Fruit fly (Drosophila melanogaster) whole organism, wandering third instar larva: ENCODE measurements around the gene CG34456.

Source experiments
- Abd-B ChIP-seq: fragments of >200 bp; optimal IDR thresholded peaks from 2 replicates; lab custom pipeline; 2017; ENCODE audit warnings: missing biosample characterization, missing genetic modification characterization
- CG32264 ChIP-seq: fragments of 200-800 bp; sonication (Bioruptor generic); optimal IDR thresholded peaks from 2 replicates; lab custom pipeline; 2016; ENCODE audit warnings: missing biosample characterization, missing genetic modification characterization
- CG9705 ChIP-seq: fragments of 200-800 bp; sonication (Bioruptor generic); optimal IDR thresholded peaks from 2 replicates; lab custom pipeline; 2018; ENCODE audit warnings: missing biosample characterization, mild to moderate bottlenecking, missing genetic modification characterization
- CrebA ChIP-seq: fragments of 200-800 bp; sonication (Bioruptor generic); optimal IDR thresholded peaks from 2 replicates; lab custom pipeline; 2016; ENCODE audit warnings: missing biosample characterization, mild to moderate bottlenecking, missing genetic modification characterization, borderline replicate concordance
- Dfd ChIP-seq: fragments of >200 bp; optimal IDR thresholded peaks from 2 replicates; lab custom pipeline; 2017; ENCODE audit warnings: missing biosample characterization, missing genetic modification characterization
- Dif ChIP-seq: fragments of 200-275, 200-300 bp; sonication (Bioruptor generic); optimal IDR thresholded peaks from 2 replicates; lab custom pipeline; 2018; ENCODE audit warnings: missing biosample characterization, missing genetic modification characterization; ENCODE audit not compliant: partially characterized antibody
- GATAd ChIP-seq: sonication (Bioruptor generic); optimal IDR thresholded peaks from 2 replicates; lab custom pipeline; 2016; ENCODE audit warnings: missing biosample characterization, missing genetic modification characterization
- HLH106 ChIP-seq: fragments of 200-800 bp; optimal IDR thresholded peaks from 3 replicates; lab custom pipeline; 2019; ENCODE audit warnings: missing biosample characterization, mild to moderate bottlenecking, missing genetic modification characterization, moderate library complexity
- Hnf4 ChIP-seq: fragments of 200-800 bp; sonication (Bioruptor generic); optimal IDR thresholded peaks from 2 replicates; lab custom pipeline; 2016; ENCODE audit warnings: missing biosample characterization, mild to moderate bottlenecking, missing genetic modification characterization
- Hr78 ChIP-seq: fragments of >200 bp; optimal IDR thresholded peaks from 2 replicates; lab custom pipeline; 2017; ENCODE audit warnings: missing biosample characterization, missing genetic modification characterization
- Hr83 ChIP-seq: fragments of 200-300 bp; sonication (Bioruptor generic); optimal IDR thresholded peaks from 2 replicates; lab custom pipeline; 2016; ENCODE audit warnings: missing biosample characterization, mild to moderate bottlenecking, missing genetic modification characterization, moderate library complexity; ENCODE audit not compliant: poor library complexity, severe bottlenecking
- Jra ChIP-seq: sonication (Bioruptor generic); optimal IDR thresholded peaks from 2 replicates; lab custom pipeline; 2016; ENCODE audit warnings: missing biosample characterization, missing genetic modification characterization
- Mio ChIP-seq: sonication (Bioruptor generic); optimal IDR thresholded peaks from 2 replicates; lab custom pipeline; 2016; ENCODE audit warnings: missing biosample characterization, missing genetic modification characterization
- Myc ChIP-seq: fragments of >200 bp; optimal IDR thresholded peaks from 2 replicates; lab custom pipeline; 2017
- N ChIP-seq: fragments of >200 bp; optimal IDR thresholded peaks from 2 replicates; lab custom pipeline; 2018; ENCODE audit warnings: missing biosample characterization, missing external identifiers, missing genetic modification characterization
- OdsH ChIP-seq: fragments of 200-800 bp; sonication (Bioruptor generic); optimal IDR thresholded peaks from 2 replicates; lab custom pipeline; 2016; ENCODE audit warnings: missing biosample characterization, mild to moderate bottlenecking, missing genetic modification characterization
- Rel ChIP-seq, 2 experiments: fragments of 200-800 bp; sonication (Bioruptor generic) in 1 of 2; optimal IDR thresholded peaks; 2 replicates in 1 of 2; 3 replicates in 1 of 2; lab custom pipeline; 2016 to 2019; ENCODE audit warnings: mild to moderate bottlenecking in 2 of 2, missing biosample characterization in 2 of 2, missing genetic modification characterization in 2 of 2, moderate library complexity in 1 of 2
- Sp1 ChIP-seq: fragments of 200-800 bp; sonication (Bioruptor generic); optimal IDR thresholded peaks from 3 replicates; lab custom pipeline; 2019; ENCODE audit warnings: missing biosample characterization, mild to moderate bottlenecking, missing genetic modification characterization, moderate library complexity
- Vsx2 ChIP-seq: fragments of 200-300, 225-300 bp; sonication (Bioruptor generic); optimal IDR thresholded peaks from 2 replicates; lab custom pipeline; 2018; ENCODE audit warnings: missing biosample characterization, missing genetic modification characterization; ENCODE audit not compliant: partially characterized antibody
- br ChIP-seq: fragments of 200-800 bp; sonication (Bioruptor generic); optimal IDR thresholded peaks from 2 replicates; lab custom pipeline; 2016; ENCODE audit warnings: missing biosample characterization, missing genetic modification characterization
- brk ChIP-seq: fragments of 200-800 bp; sonication (Bioruptor generic); optimal IDR thresholded peaks from 2 replicates; lab custom pipeline; 2016; ENCODE audit warnings: missing biosample characterization, mild to moderate bottlenecking, missing genetic modification characterization
- dl ChIP-seq, 2 experiments: fragments of 175-275, 200-275 bp in 1 of 2; fragments of 200-275 bp in 1 of 2; sonication (Bioruptor generic); optimal IDR thresholded peaks; lab custom pipeline; 2018; ENCODE audit warnings: mild to moderate bottlenecking in 2 of 2, missing biosample characterization in 2 of 2, missing genetic modification characterization in 2 of 2, moderate library complexity in 2 of 2; ENCODE audit not compliant: partially characterized antibody in 2 of 2, insufficient read depth in 1 of 2
- dmrt93B ChIP-seq: fragments of 200-800 bp; sonication (Bioruptor generic); optimal IDR thresholded peaks from 2 replicates; lab custom pipeline; 2018; ENCODE audit warnings: missing biosample characterization, mild to moderate bottlenecking, missing genetic modification characterization
- dsf ChIP-seq: sonication (Bioruptor generic); optimal IDR thresholded peaks from 2 replicates; lab custom pipeline; 2016; ENCODE audit warnings: missing biosample characterization, missing genetic modification characterization, borderline replicate concordance
- ey ChIP-seq: fragments of 200-800 bp; sonication (Bioruptor generic); optimal IDR thresholded peaks from 2 replicates; lab custom pipeline; 2016; ENCODE audit warnings: missing biosample characterization, missing genetic modification characterization
- foxo ChIP-seq, 2 experiments: fragments of 200-800 bp; sonication (Bioruptor generic); optimal IDR thresholded peaks; 2 replicates in 1 of 2; 3 replicates in 1 of 2; lab custom pipeline; 2016 to 2017; ENCODE audit warnings: missing biosample characterization in 2 of 2, missing genetic modification characterization in 2 of 2
- fru ChIP-seq: fragments of 200-800 bp; sonication (Bioruptor generic); optimal IDR thresholded peaks from 3 replicates; lab custom pipeline; 2016; ENCODE audit warnings: missing biosample characterization, mild to moderate bottlenecking, missing genetic modification characterization
- h ChIP-seq: fragments of 200-800 bp; sonication (Bioruptor generic); optimal IDR thresholded peaks from 3 replicates; lab custom pipeline; 2016; ENCODE audit warnings: missing biosample characterization, mild to moderate bottlenecking, missing genetic modification characterization
- jim ChIP-seq: fragments of 175-275, 200-325 bp; sonication (Bioruptor generic); optimal IDR thresholded peaks from 2 replicates; lab custom pipeline; 2016; ENCODE audit warnings: missing biosample characterization, mild to moderate bottlenecking, missing genetic modification characterization
- lola ChIP-seq: fragments of >200 bp; optimal IDR thresholded peaks from 2 replicates; lab custom pipeline; 2017; ENCODE audit warnings: missing biosample characterization, missing genetic modification characterization
- pan ChIP-seq: fragments of >200 bp; optimal IDR thresholded peaks from 2 replicates; lab custom pipeline; 2017
- psq ChIP-seq: fragments of 200-800 bp; sonication (Bioruptor generic); optimal IDR thresholded peaks from 3 replicates; lab custom pipeline; 2017; ENCODE audit warnings: missing biosample characterization, mild to moderate bottlenecking, missing genetic modification characterization, moderate library complexity
- rgr ChIP-seq: fragments of 200-800 bp; sonication (Bioruptor generic); optimal IDR thresholded peaks from 3 replicates; lab custom pipeline; 2016; ENCODE audit warnings: missing biosample characterization, mild to moderate bottlenecking, missing genetic modification characterization
- sage ChIP-seq: fragments of 200-800 bp; sonication (Bioruptor generic); optimal IDR thresholded peaks from 2 replicates; lab custom pipeline; 2016; ENCODE audit warnings: missing biosample characterization, mild to moderate bottlenecking, missing genetic modification characterization
- sv ChIP-seq: fragments of 200-800 bp; sonication (Bioruptor generic); optimal IDR thresholded peaks from 3 replicates; lab custom pipeline; 2016; ENCODE audit warnings: missing biosample characterization, missing genetic modification characterization
- tai ChIP-seq: sonication (Bioruptor generic); optimal IDR thresholded peaks from 2 replicates; lab custom pipeline; 2016; ENCODE audit warnings: missing biosample characterization, missing genetic modification characterization
- usp ChIP-seq: fragments of >200 bp; optimal IDR thresholded peaks from 2 replicates; lab custom pipeline; 2017; ENCODE audit warnings: missing biosample characterization, missing genetic modification characterization
- woc ChIP-seq: sonication (Bioruptor generic); optimal IDR thresholded peaks from 2 replicates; lab custom pipeline; 2016; ENCODE audit warnings: missing biosample characterization, mild to moderate bottlenecking, missing genetic modification characterization

CG34456 gene

DNA sequence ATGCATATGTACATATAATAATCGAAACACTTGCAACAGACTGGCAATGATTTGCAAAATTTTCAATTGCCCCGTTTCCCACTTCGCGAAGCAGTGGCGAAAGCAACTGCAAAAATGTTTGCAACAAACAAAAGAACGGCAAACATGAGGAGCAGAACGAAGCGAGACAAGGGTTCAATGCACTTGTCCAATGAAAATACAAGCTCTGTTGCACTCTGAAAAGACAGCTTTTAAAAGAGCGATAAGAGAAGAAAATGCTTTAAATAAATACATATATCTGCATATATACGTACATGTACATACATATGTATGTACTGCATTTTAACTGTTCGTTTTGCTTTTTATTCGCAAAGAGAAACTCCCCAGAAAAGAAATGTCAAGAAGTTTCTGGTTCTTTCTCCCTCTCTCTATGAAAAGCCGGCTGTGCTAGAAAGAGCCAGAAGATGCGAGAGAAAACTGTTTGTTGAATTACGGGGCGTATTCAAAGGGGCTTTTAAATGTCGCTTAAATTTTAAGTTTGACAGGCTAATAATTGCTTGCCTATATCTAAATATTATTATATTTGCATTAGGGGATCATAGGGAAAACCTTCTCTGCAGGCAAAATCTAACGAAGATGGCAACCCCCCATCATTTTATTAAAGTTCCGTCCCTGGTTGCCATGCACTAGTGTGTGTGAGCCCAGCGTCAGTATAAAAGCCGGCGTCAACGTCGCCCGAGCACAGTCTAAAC is 21.6 kb downstream of the CG34456 start, which contains the start of gene Hsp27:
Gene Hsp27, plus strand, starts transcription at position 719 of the 731 bp plus-strand sequence.
- TF ChIP-seq psq (GFP tag; lab: Kevin White, UChicago), result peak; percentile 100
- TF ChIP-seq Dif (GFP tag; lab: Kevin White, UChicago), result no peak
- TF ChIP-seq h (GFP tag; lab: Kevin White, UChicago), result peak; percentile 100
- TF ChIP-seq fru (GFP tag; lab: Kevin White, UChicago), result peak; percentile 100
- no peak for TF ChIP-seq usp (GFP tag; lab: Kevin White, UChicago)
- no peak for TF ChIP-seq lola
- peak; percentile 96 for TF ChIP-seq tai (GFP tag; lab: Kevin White, UChicago)
- peak; percentile 100 for TF ChIP-seq rgr
- peak; percentile 100 for TF ChIP-seq woc (GFP tag; lab: Kevin White, UChicago)
- no peak for TF ChIP-seq N
- peak; percentile 99 for TF ChIP-seq Hnf4 (GFP tag; lab: Kevin White, UChicago)
- peak; percentile 97 to 100 for TF ChIP-seq foxo (GFP tag; optimal IDR thresholded peaks at IDR 0.05; lab: Kevin White, UChicago)
- peak; percentile 99 for TF ChIP-seq ey (GFP tag; lab: Kevin White, UChicago)
- peak; percentile 99 for TF ChIP-seq Hr83
- no peak for TF ChIP-seq Myc
- peak; percentile 98 for TF ChIP-seq brk
- peak; percentile 99 for TF ChIP-seq CG32264
- TF ChIP-seq dsf (GFP tag; lab: Kevin White, UChicago), result peak; percentile 96
- peak; percentile 99 for TF ChIP-seq Rel (GFP tag; optimal IDR thresholded peaks at IDR 0.05; lab: Kevin White, UChicago)
- peak; percentile 94 for TF ChIP-seq Rel (tag; optimal IDR thresholded peaks at IDR 0.05; lab: Kevin White, UChicago)
- TF ChIP-seq jim (GFP tag; lab: Kevin White, UChicago), result peak; percentile 78
- peak; percentile 93 for TF ChIP-seq Mio (GFP tag; lab: Kevin White, UChicago)
- TF ChIP-seq GATAd (GFP tag; lab: Kevin White, UChicago), result peak; percentile 96
- peak; percentile 100 for TF ChIP-seq HLH106
- TF ChIP-seq Hr78 (GFP tag; lab: Kevin White, UChicago), result no peak
- TF ChIP-seq Vsx2, result no peak
- TF ChIP-seq Sp1, result peak; percentile 100
- peak; percentile 98 for TF ChIP-seq CG9705
- peak; percentile 98 for TF ChIP-seq Jra (GFP tag; lab: Kevin White, UChicago)
- peak; percentile 99 for TF ChIP-seq sage (GFP tag; lab: Kevin White, UChicago)
- TF ChIP-seq OdsH (GFP tag; lab: Kevin White, UChicago), result peak; percentile 100
- TF ChIP-seq pan (lab: Kevin White, UChicago), result no peak
- TF ChIP-seq sv (GFP tag; lab: Kevin White, UChicago), result peak; percentile 96
- TF ChIP-seq CrebA (GFP tag; lab: Kevin White, UChicago), result no peak
- peak; percentile 100 for TF ChIP-seq br (GFP tag; lab: Kevin White, UChicago)
- TF ChIP-seq Abd-B (GFP tag; lab: Kevin White, UChicago), result no peak
- TF ChIP-seq dmrt93B, result peak; percentile 100
- TF ChIP-seq dl (GFP tag; optimal IDR thresholded peaks at IDR 0.05; lab: Kevin White, UChicago; ENCODE audit: insufficient read depth in 1 of 2, partially characterized antibody in 2 of 2), result no peak
- no peak for TF ChIP-seq Dfd (GFP tag; lab: Kevin White, UChicago)

DNA sequence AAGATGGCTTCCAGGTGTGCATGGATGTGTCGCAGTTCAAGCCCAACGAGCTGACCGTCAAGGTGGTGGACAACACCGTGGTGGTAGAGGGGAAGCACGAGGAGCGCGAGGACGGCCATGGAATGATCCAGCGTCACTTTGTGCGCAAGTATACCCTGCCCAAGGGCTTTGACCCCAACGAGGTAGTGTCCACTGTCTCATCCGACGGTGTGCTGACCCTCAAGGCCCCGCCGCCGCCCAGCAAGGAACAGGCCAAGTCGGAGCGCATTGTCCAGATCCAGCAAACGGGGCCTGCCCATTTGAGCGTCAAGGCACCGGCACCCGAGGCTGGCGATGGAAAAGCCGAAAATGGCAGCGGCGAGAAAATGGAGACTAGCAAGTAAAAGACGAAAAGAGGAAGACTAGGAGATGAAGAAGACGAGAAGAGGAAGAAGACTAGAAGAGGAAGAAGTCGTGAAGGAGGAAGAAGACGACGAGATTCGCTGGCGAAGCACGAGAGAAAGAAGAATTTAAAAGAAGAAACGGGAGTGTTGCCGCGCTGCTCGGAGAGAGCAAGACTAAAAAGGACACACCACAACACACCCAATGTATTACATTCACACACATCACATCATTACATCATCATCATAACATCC is 22.7 kb downstream of the CG34456 start:
- TF ChIP-seq psq (GFP tag; lab: Kevin White, UChicago) (peak; percentile 54), Hnf4 (GFP tag; lab: Kevin White, UChicago) (no peak)
